Worm (Caenorhabditis elegans) whole organism, midembryonic: Measurements from ENCODE around the gene mig-2.

Experiments
- T22C8.4 ChIP-seq: fragments of 200-800 bp; sonication (Bioruptor generic); IDR thresholded peaks from 2 replicates; pipeline ENCODE4 v1.3.6; 2022; ENCODE audit warnings: missing genetic modification characterization, missing compliant biosample characterization
- cog-1 ChIP-seq: sonication (generic microtip); optimal IDR thresholded peaks from 2 replicates; lab custom pipeline; 2016; ENCODE audit warnings: missing genetic modification characterization, missing compliant biosample characterization
- flt-1 ChIP-seq: fragments of 200-800 bp; sonication (Bioruptor generic); IDR thresholded peaks from 2 replicates; pipeline ENCODE4 v1.3.6; 2022; ENCODE audit warnings: missing genetic modification characterization, missing compliant biosample characterization
- klf-2 ChIP-seq: fragments of 200-800 bp; sonication (Bioruptor generic); conservative IDR thresholded peaks from 2 replicates; pipeline ENCODE4 v1.3.6; 2022; ENCODE audit warnings: missing genetic modification reagents, missing genetic modification characterization, missing compliant biosample characterization
- med-1 ChIP-seq: sonication (generic microtip); optimal IDR thresholded peaks from 2 replicates; lab custom pipeline; 2017; ENCODE audit warnings: missing genetic modification characterization, mild to moderate bottlenecking, missing compliant biosample characterization, antibody characterized with exemption, missing genetic modification reagents; ENCODE audit not compliant: insufficient read depth
- ref-1 ChIP-seq: fragments of 200-800 bp; sonication (Bioruptor generic); conservative IDR thresholded peaks from 2 replicates; pipeline ENCODE4 v1.3.6; 2022; ENCODE audit warnings: missing genetic modification reagents, missing genetic modification characterization, missing compliant biosample characterization
- tab-1 ChIP-seq: fragments of 200-800 bp; sonication (Bioruptor generic); IDR thresholded peaks from 2 replicates; pipeline ENCODE4 v1.3.6; 2022; ENCODE audit warnings: missing genetic modification characterization, missing compliant biosample characterization
- ztf-23 ChIP-seq: fragments of 200-800 bp; sonication (Bioruptor generic); IDR thresholded peaks from 2 replicates; pipeline ENCODE4 v1.3.6; 2022; ENCODE audit warnings: missing genetic modification reagents, missing genetic modification characterization, missing compliant biosample characterization
- ztf-29 ChIP-seq: fragments of 200-800 bp; sonication (Bioruptor generic); IDR thresholded peaks from 2 replicates; pipeline ENCODE4 v1.3.6; 2022; ENCODE audit warnings: missing genetic modification reagents, missing genetic modification characterization, missing compliant biosample characterization

DNA sequence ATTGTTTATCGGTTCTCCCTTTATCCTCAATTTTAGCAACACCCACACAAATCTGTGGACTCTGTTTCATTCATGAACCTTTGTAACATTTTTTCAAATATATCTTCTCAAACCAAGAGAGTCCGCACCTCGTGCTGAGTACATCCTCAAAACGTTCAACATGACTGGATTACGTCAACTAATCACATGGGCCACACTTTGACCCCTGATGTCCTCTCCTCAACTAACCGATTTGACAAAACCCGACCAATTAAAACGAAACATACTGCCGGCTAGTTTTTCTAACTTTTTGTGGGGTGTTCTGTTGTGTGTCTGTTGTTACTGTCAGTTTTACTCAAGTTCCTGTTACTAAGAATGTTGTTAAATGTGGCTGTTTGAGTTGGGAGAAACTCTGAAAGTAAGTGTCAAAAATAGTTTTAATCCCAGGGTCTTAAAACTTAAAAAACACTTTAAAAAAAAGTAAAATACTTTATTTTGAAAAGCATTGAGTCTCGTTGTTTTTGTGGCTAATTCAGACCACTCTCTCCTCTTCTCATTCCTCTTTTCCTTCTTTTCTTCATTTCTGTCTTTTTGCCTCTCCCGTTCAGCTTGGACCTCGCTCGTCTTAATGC, 7.2 kb downstream of the mig-2 start:
- TF ChIP-seq tab-1 (GFP tag; lab: Robert Waterston, UW) (no peak), cog-1 (tag; lab: Kevin White, UChicago) (no peak), med-1 (GFP tag; lab: Kevin White, UChicago) (no peak), ref-1 (GFP tag; lab: Robert Waterston, UW) (no peak), flt-1 (GFP tag; lab: Robert Waterston, UW) (no peak), ztf-23 (GFP tag; lab: Robert Waterston, UW) (no peak), ztf-29 (GFP tag; lab: Robert Waterston, UW) (no peak), klf-2 (no peak), T22C8.4 (GFP tag; lab: Robert Waterston, UW) (no peak)
